Fruit fly (Drosophila melanogaster): ENCODE results near the gene Atg17.

Atg17 gene

dm6 chr3R:5622985-5623630, 46.4 kb upstream of the Atg17 start (continued):
- TF ChIP-seq esn (GFP tag; optimal IDR thresholded peaks at IDR 0.05) (peak; percentile 34), cyc (GFP tag; optimal IDR thresholded peaks at IDR 0.05) (no peak), CG32006 (GFP tag; optimal IDR thresholded peaks at IDR 0.05) (no peak), CG34406 (GFP tag; optimal IDR thresholded peaks at IDR 0.05) (no peak), vri (GFP tag; optimal IDR thresholded peaks at IDR 0.05) (peak; percentile 67), fd59A (GFP tag; optimal IDR thresholded peaks at IDR 0.05) (peak; percentile 8), CG11762 (GFP tag; optimal IDR thresholded peaks at IDR 0.05; ENCODE audit: insufficient read depth) (no peak), salr (GFP tag; optimal IDR thresholded peaks at IDR 0.05) (no peak), svp (GFP tag) (no peak), CG16779 (tag; optimal IDR thresholded peaks at IDR 0.05) (peak; percentile 28), lz (GFP tag; optimal IDR thresholded peaks at IDR 0.05) (peak; percentile 14), dsx (GFP tag; optimal IDR thresholded peaks at IDR 0.05; ENCODE audit: poor library complexity, severe bottlenecking) (no peak), CG7368 (GFP tag; optimal IDR thresholded peaks at IDR 0.05) (no peak), Gug (GFP tag; IDR thresholded peaks at IDR 0.05) (no peak), Sox14 (GFP tag; optimal IDR thresholded peaks at IDR 0.05) (no peak), acj6 (GFP tag; optimal IDR thresholded peaks at IDR 0.05) (no peak), Blimp-1 (GFP tag; optimal IDR thresholded peaks at IDR 0.05) (no peak), CG11294 (GFP tag; IDR thresholded peaks at IDR 0.05) (no peak)

DNA sequence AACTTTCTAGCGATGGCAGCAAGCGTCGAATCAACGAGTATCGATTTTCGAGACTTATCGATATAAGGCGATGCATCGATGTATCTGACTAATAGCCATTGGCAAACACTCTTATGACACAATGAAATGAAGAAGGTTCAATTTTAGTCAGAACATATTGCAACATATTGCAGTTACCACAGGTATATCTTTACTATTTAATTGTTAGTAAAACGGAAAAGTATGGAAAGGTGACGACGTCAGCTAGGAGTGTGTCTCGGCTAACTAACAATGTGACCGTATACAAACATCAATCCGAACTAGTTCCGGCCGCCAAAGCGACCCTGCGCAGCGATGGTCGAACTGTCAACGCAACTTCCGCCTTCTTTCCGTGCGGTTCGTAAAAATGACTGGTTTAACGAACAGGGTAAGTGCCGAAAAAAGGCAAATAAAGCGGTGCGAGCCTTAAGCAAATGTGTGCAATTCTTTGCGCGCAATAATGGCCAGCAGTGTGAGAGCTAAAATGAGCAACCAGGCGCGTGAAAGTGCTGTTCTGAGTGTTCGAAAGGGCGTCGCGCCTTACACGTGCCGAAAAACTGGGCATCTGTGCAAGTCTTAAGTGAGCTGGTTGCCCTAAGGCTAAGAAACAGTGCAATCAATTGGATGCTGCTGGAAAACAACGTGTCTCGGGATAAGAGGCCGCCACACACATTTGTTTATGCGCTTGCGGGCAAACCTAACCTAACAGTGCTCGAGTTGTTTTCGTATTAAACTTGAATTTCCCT, 45.2 kb upstream of the Atg17 start, which contains the start of the genes Dph4, Spec2 and RpL13A:
TSS of gene Dph4 (minus strand) at position 11 of the 764 bp plus-strand sequence.
TSS of gene Spec2 (minus strand) at position 11 of the 764 bp plus-strand sequence.
TSS of gene RpL13A (plus strand) at position 360 of the 764 bp plus-strand sequence.
- no peak for TF ChIP-seq pdm3 (GFP tag; optimal IDR thresholded peaks at IDR 0.05)
- TF ChIP-seq CG9139 (GFP tag; optimal IDR thresholded peaks at IDR 0.05): no peak
- TF ChIP-seq CG7368 (GFP tag; optimal IDR thresholded peaks at IDR 0.05): peak; percentile 86
- peak; percentile 83 for TF ChIP-seq cyc (GFP tag; optimal IDR thresholded peaks at IDR 0.05)
- TF ChIP-seq CG11762 (GFP tag; optimal IDR thresholded peaks at IDR 0.05; ENCODE audit: insufficient read depth): peak; percentile 67
- peak; percentile 83 for TF ChIP-seq acj6 (GFP tag; optimal IDR thresholded peaks at IDR 0.05)
- peak; percentile 83 for TF ChIP-seq CG1621 (tag; optimal IDR thresholded peaks at IDR 0.05)
- no peak for TF ChIP-seq CG15336 (GFP tag; IDR thresholded peaks at IDR 0.05)
- peak; percentile 83 for TF ChIP-seq CG6808 (GFP tag; optimal IDR thresholded peaks at IDR 0.05)
- no peak for TF ChIP-seq CG8119 (GFP tag; IDR thresholded peaks at IDR 0.05)
- no peak for TF ChIP-seq CG6276 (GFP tag; optimal IDR thresholded peaks at IDR 0.05)
- no peak for TF ChIP-seq eg (GFP tag; IDR thresholded peaks at IDR 0.05)
- TF ChIP-seq Smox (GFP tag; optimal IDR thresholded peaks at IDR 0.05): no peak
- peak; percentile 38 for TF ChIP-seq dsx (GFP tag; optimal IDR thresholded peaks at IDR 0.05; ENCODE audit: poor library complexity, severe bottlenecking)
- TF ChIP-seq CG6792 (GFP tag; optimal IDR thresholded peaks at IDR 0.05): peak; percentile 72
- peak; percentile 23 for TF ChIP-seq Sox15 (GFP tag; optimal IDR thresholded peaks at IDR 0.05)
- no peak for TF ChIP-seq fd85E (GFP tag; optimal IDR thresholded peaks at IDR 0.05)
- TF ChIP-seq Eip93F (GFP tag; optimal IDR thresholded peaks at IDR 0.05): peak; percentile 8
- TF ChIP-seq Blimp-1 (GFP tag; optimal IDR thresholded peaks at IDR 0.05): peak; percentile 72
- peak; percentile 92 for TF ChIP-seq esn (GFP tag; optimal IDR thresholded peaks at IDR 0.05)
- peak; percentile 96 for TF ChIP-seq Eip78C (GFP tag)
- TF ChIP-seq Gug (GFP tag; IDR thresholded peaks at IDR 0.05): no peak
- TF ChIP-seq CG3032 (tag; optimal IDR thresholded peaks at IDR 0.05): peak; percentile 75
- no peak for TF ChIP-seq Hr39 (GFP tag; optimal IDR thresholded peaks at IDR 0.05)
- peak; percentile 49 for TF ChIP-seq Ets96B (tag; optimal IDR thresholded peaks at IDR 0.05)
- TF ChIP-seq CG10669 (GFP tag; optimal IDR thresholded peaks at IDR 0.05): no peak
- peak; percentile 91 for TF ChIP-seq lz (GFP tag; optimal IDR thresholded peaks at IDR 0.05)
- no peak for TF ChIP-seq CG6163 (GFP tag; IDR thresholded peaks at IDR 0.05)
- peak; percentile 79 for TF ChIP-seq topi (GFP tag; optimal IDR thresholded peaks at IDR 0.05)
- peak; percentile 80 for TF ChIP-seq CG31627 (GFP tag; optimal IDR thresholded peaks at IDR 0.05)
- no peak for TF ChIP-seq Lpt (GFP tag; optimal IDR thresholded peaks at IDR 0.05)
- peak; percentile 67 for TF ChIP-seq CG16779 (tag; optimal IDR thresholded peaks at IDR 0.05)
- peak; percentile 81 for TF ChIP-seq Sox14 (GFP tag; optimal IDR thresholded peaks at IDR 0.05)
- TF ChIP-seq Met (GFP tag; optimal IDR thresholded peaks at IDR 0.05): peak; percentile 89
- TF ChIP-seq Hr38 (GFP tag; optimal IDR thresholded peaks at IDR 0.05): no peak
- peak; percentile 93 for TF ChIP-seq net (GFP tag; optimal IDR thresholded peaks at IDR 0.05)
- TF ChIP-seq CG32006 (GFP tag; optimal IDR thresholded peaks at IDR 0.05): no peak
- no peak for TF ChIP-seq CG10631 (GFP tag; optimal IDR thresholded peaks at IDR 0.05)
- peak; percentile 95 for TF ChIP-seq CG6854 (GFP tag; optimal IDR thresholded peaks at IDR 0.05)
- TF ChIP-seq spab (GFP tag; optimal IDR thresholded peaks at IDR 0.05): no peak
